Worm (Caenorhabditis elegans) whole organism, L3 larva: ENCODE measurements around the gene kel-1.

Experiments used
- R02D3.7 ChIP-seq: fragments of 150-350 bp; optimal IDR thresholded peaks from 2 replicates; lab custom pipeline; 2014; ENCODE audit warnings: missing biosample characterization, missing genetic modification characterization
- aly-2 ChIP-seq: fragments of 150-350 bp; optimal IDR thresholded peaks from 2 replicates; lab custom pipeline; 2014; ENCODE audit warnings: missing biosample characterization, missing genetic modification characterization
- egl-27 ChIP-seq: sonication (generic microtip); optimal IDR thresholded peaks from 4 replicates; lab custom pipeline; 2017; ENCODE audit warnings: missing biosample characterization, missing genetic modification reagents, missing genetic modification characterization
- elt-2 ChIP-seq: sonication (generic microtip); optimal IDR thresholded peaks from 2 replicates; lab custom pipeline; 2016; ENCODE audit warnings: missing genetic modification reagents, mild to moderate bottlenecking, missing genetic modification characterization, missing compliant biosample characterization
- jun-1 ChIP-seq: fragments of 150-350 bp; optimal IDR thresholded peaks from 2 replicates; lab custom pipeline; 2014; ENCODE audit warnings: missing biosample characterization, missing genetic modification reagents, missing genetic modification characterization
- lin-15B ChIP-seq: fragments of 150-350 bp; optimal IDR thresholded peaks from 2 replicates; lab custom pipeline; 2014; ENCODE audit warnings: missing biosample characterization, missing genetic modification characterization
- lin-39 ChIP-seq: fragments of 150-350 bp; optimal IDR thresholded peaks from 2 replicates; lab custom pipeline; 2018; ENCODE audit warnings: missing biosample characterization, missing genetic modification reagents, missing genetic modification characterization
- nhr-237 ChIP-seq: fragments of 150-350 bp; optimal IDR thresholded peaks from 2 replicates; lab custom pipeline; 2014; ENCODE audit warnings: missing biosample characterization, missing genetic modification characterization
- nhr-25 ChIP-seq: sonication (generic microtip); optimal IDR thresholded peaks from 2 replicates; lab custom pipeline; 2017; ENCODE audit warnings: missing biosample characterization, missing genetic modification characterization
- nhr-77 ChIP-seq: fragments of 150-350 bp; optimal IDR thresholded peaks from 2 replicates; lab custom pipeline; 2014; ENCODE audit warnings: missing biosample characterization, missing genetic modification characterization
- ztf-11 ChIP-seq: fragments of 150-350 bp; optimal IDR thresholded peaks from 2 replicates; lab custom pipeline; 2014; ENCODE audit warnings: missing biosample characterization, missing genetic modification characterization

- TF ChIP-seq egl-27 (tag; lab: Kevin White, UChicago) (no peak), nhr-77 (tag; lab: Kevin White, UChicago) (no peak), R02D3.7 (tag; lab: Kevin White, UChicago) (no peak), lin-15B (tag; lab: Kevin White, UChicago) (no peak), ztf-11 (no peak), jun-1 (tag; lab: Kevin White, UChicago) (no peak), lin-39 (tag; lab: Kevin White, UChicago) (no peak), nhr-25 (tag; lab: Kevin White, UChicago) (no peak), aly-2 (tag; lab: Kevin White, UChicago) (no peak), elt-2 (no peak), nhr-237 (tag; lab: Kevin White, UChicago) (no peak)
These were observed 3.6 kb upstream of the kel-1 start, which contains the start of gene C47D12.5 for ce11 chrII:11685177-11685576.
